Worm (Caenorhabditis elegans) whole organism, L1 larva: ENCODE results near the gene alg-1.

Experiments used
- C04F5.9 ChIP-seq: sonication (generic microtip); optimal IDR thresholded peaks from 2 replicates; lab custom pipeline; 2016; ENCODE audit warnings: missing genetic modification characterization, missing compliant biosample characterization
- C16A3.4 ChIP-seq: fragments of 150-350 bp; optimal IDR thresholded peaks from 2 replicates; lab custom pipeline; 2014; ENCODE audit warnings: missing biosample characterization, missing genetic modification characterization
- C34B4.2 ChIP-seq: sonication (generic microtip); optimal IDR thresholded peaks from 2 replicates; lab custom pipeline; 2017; ENCODE audit warnings: mild to moderate bottlenecking, missing genetic modification characterization, missing compliant biosample characterization
- F16B12.6 ChIP-seq: fragments of 150-350 bp; optimal IDR thresholded peaks from 2 replicates; lab custom pipeline; 2014; ENCODE audit warnings: missing biosample characterization, missing genetic modification characterization
- Y116A8C.19 ChIP-seq: sonication (generic microtip); optimal IDR thresholded peaks from 2 replicates; lab custom pipeline; 2016; ENCODE audit warnings: missing compliant biosample characterization, missing genetic modification characterization, borderline replicate concordance
- alr-1 ChIP-seq: fragments of 200-800 bp; sonication (Bioruptor generic); optimal IDR thresholded peaks from 2 replicates; lab custom pipeline; 2018; ENCODE audit warnings: borderline replicate concordance, mild to moderate bottlenecking, missing genetic modification characterization, missing compliant biosample characterization
- aly-2 ChIP-seq: fragments of 150-350 bp; optimal IDR thresholded peaks from 2 replicates; lab custom pipeline; 2014; ENCODE audit warnings: missing biosample characterization, missing genetic modification characterization
- blmp-1 ChIP-seq: fragments of 150-350 bp; optimal IDR thresholded peaks from 2 replicates; lab custom pipeline; 2014; ENCODE audit warnings: missing biosample characterization, missing genetic modification characterization
- ces-1 ChIP-seq: fragments of 150-350 bp; optimal IDR thresholded peaks from 2 replicates; lab custom pipeline; 2014; ENCODE audit warnings: missing biosample characterization, missing genetic modification reagents, missing genetic modification characterization
- dpl-1 ChIP-seq, 3 experiments: fragments of 150-350 bp in 2 of 3; sonication (generic microtip) in 1 of 3; optimal IDR thresholded peaks; 2 replicates each; lab custom pipeline; 2014 to 2017; ENCODE audit warnings: missing biosample characterization in 3 of 3, missing genetic modification characterization in 3 of 3, missing genetic modification reagents in 3 of 3
- efl-1 ChIP-seq, 4 experiments: fragments of 150-350 bp; optimal IDR thresholded peaks in 3 of 4; peaks in 1 of 4; 1 replicate in 1 of 4; 2 replicates in 3 of 4; lab custom pipeline; 2014; ENCODE audit warnings: missing biosample characterization in 2 of 4, missing genetic modification characterization in 2 of 4, missing genetic modification reagents in 2 of 4
- efl-3 ChIP-seq: fragments of 200-800 bp; sonication (Bioruptor generic); optimal IDR thresholded peaks from 2 replicates; lab custom pipeline; 2018; ENCODE audit warnings: mild to moderate bottlenecking, missing genetic modification characterization, missing compliant biosample characterization
- elt-3 ChIP-seq, 6 experiments: fragments of 150-350 bp in 1 of 6; sonication (generic microtip); optimal IDR thresholded peaks; 2 replicates each; lab custom pipeline; 2017 to 2018; ENCODE audit warnings: missing biosample characterization in 6 of 6, missing genetic modification characterization in 6 of 6, inconsistent platforms in 1 of 6
- ets-5 ChIP-seq: fragments of 200-800 bp; sonication (Bioruptor generic); IDR thresholded peaks from 2 replicates; pipeline ENCODE4 v1.3.6; 2022; ENCODE audit warnings: missing genetic modification characterization, missing compliant biosample characterization
- fkh-10 ChIP-seq: sonication (generic microtip); optimal IDR thresholded peaks from 2 replicates; lab custom pipeline; 2017; ENCODE audit warnings: missing biosample characterization, missing genetic modification reagents, missing genetic modification characterization
- fkh-8 ChIP-seq: sonication (generic microtip); optimal IDR thresholded peaks from 2 replicates; lab custom pipeline; 2016; ENCODE audit warnings: mild to moderate bottlenecking, missing genetic modification characterization, missing compliant biosample characterization
- fos-1 ChIP-seq: fragments of 150-350 bp; optimal IDR thresholded peaks from 2 replicates; lab custom pipeline; 2014; ENCODE audit warnings: missing biosample characterization, missing genetic modification characterization
- grh-1 ChIP-seq: fragments of 200-800 bp; sonication (Bioruptor generic); IDR thresholded peaks from 2 replicates; pipeline ENCODE4 v1.3.6; 2022; ENCODE audit warnings: missing genetic modification reagents, missing genetic modification characterization, missing compliant biosample characterization
- hlh-4 ChIP-seq: sonication (generic microtip); optimal IDR thresholded peaks from 2 replicates; lab custom pipeline; 2016; ENCODE audit warnings: mild to moderate bottlenecking, missing genetic modification characterization, missing compliant biosample characterization
- isw-1 ChIP-seq: fragments of 200-800 bp; sonication (Bioruptor generic); IDR thresholded peaks from 2 replicates; pipeline ENCODE4 v1.3.6; 2022; ENCODE audit warnings: missing genetic modification characterization, missing compliant biosample characterization
- jun-1 ChIP-seq: fragments of 150-350 bp; optimal IDR thresholded peaks from 2 replicates; lab custom pipeline; 2014; ENCODE audit warnings: missing biosample characterization, missing genetic modification reagents, missing genetic modification characterization
- lin-13 ChIP-seq: fragments of 150-350 bp; optimal IDR thresholded peaks from 2 replicates; lab custom pipeline; 2014; ENCODE audit warnings: missing biosample characterization, missing genetic modification reagents, missing genetic modification characterization
- lin-14 ChIP-seq: fragments of 200-800 bp; sonication (Bioruptor generic); optimal IDR thresholded peaks from 2 replicates; lab custom pipeline; 2018; ENCODE audit warnings: mild to moderate bottlenecking, missing genetic modification characterization, moderate library complexity, missing compliant biosample characterization
- lin-15B ChIP-seq: fragments of 150-350 bp; sonication (generic microtip); optimal IDR thresholded peaks from 3 replicates; lab custom pipeline; 2014; ENCODE audit warnings: missing biosample characterization, missing genetic modification characterization
- lin-35 ChIP-seq, 2 experiments: fragments of 150-350 bp; optimal IDR thresholded peaks; 2 replicates each; lab custom pipeline; 2014; ENCODE audit warnings: missing biosample characterization in 2 of 2, missing genetic modification characterization in 2 of 2, missing genetic modification reagents in 2 of 2
- lin-39 ChIP-seq: fragments of 150-350 bp; optimal IDR thresholded peaks from 2 replicates; lab custom pipeline; 2014; ENCODE audit warnings: missing biosample characterization, missing genetic modification reagents, missing genetic modification characterization
- lir-3 ChIP-seq: sonication (generic microtip); optimal IDR thresholded peaks from 2 replicates; lab custom pipeline; 2016; ENCODE audit warnings: mild to moderate bottlenecking, missing genetic modification characterization, moderate library complexity, missing compliant biosample characterization; ENCODE audit not compliant: poor library complexity
- mef-2 ChIP-seq: fragments of 150-350 bp; optimal IDR thresholded peaks from 2 replicates; lab custom pipeline; 2014; ENCODE audit warnings: missing biosample characterization, missing genetic modification characterization
- mep-1 ChIP-seq: fragments of 150-350 bp; optimal IDR thresholded peaks from 2 replicates; lab custom pipeline; 2014; ENCODE audit warnings: missing biosample characterization, missing genetic modification characterization
- nhr-11 ChIP-seq: fragments of 150-350 bp; optimal IDR thresholded peaks from 2 replicates; lab custom pipeline; 2014; ENCODE audit warnings: missing biosample characterization, missing genetic modification characterization
- nhr-12 ChIP-seq: sonication (generic microtip); optimal IDR thresholded peaks from 2 replicates; lab custom pipeline; 2017; ENCODE audit warnings: missing biosample characterization, missing genetic modification characterization
- nhr-19 ChIP-seq: fragments of 200-800 bp; sonication (Bioruptor generic); conservative IDR thresholded peaks from 2 replicates; pipeline ENCODE4 v1.3.6; 2022; ENCODE audit warnings: missing genetic modification characterization, missing compliant biosample characterization
- nhr-20 ChIP-seq: sonication (generic microtip); optimal IDR thresholded peaks from 2 replicates; lab custom pipeline; 2016; ENCODE audit warnings: mild to moderate bottlenecking, missing genetic modification characterization, missing compliant biosample characterization
- nhr-71 ChIP-seq: sonication (generic microtip); optimal IDR thresholded peaks from 2 replicates; lab custom pipeline; 2016; ENCODE audit warnings: mild to moderate bottlenecking, missing genetic modification characterization, moderate library complexity, missing compliant biosample characterization
- nhr-76 ChIP-seq: sonication (generic microtip); optimal IDR thresholded peaks from 2 replicates; lab custom pipeline; 2017; ENCODE audit warnings: missing biosample characterization, missing genetic modification characterization
- nhr-84 ChIP-seq: sonication (generic microtip); optimal IDR thresholded peaks from 2 replicates; lab custom pipeline; 2017; ENCODE audit warnings: missing biosample characterization, missing genetic modification characterization
- nhr-85 ChIP-seq: sonication (generic microtip); peaks from one replicate; lab custom pipeline; 2016; ENCODE audit warnings: missing genetic modification characterization, inconsistent platforms, missing compliant biosample characterization
- nhr-90 ChIP-seq: sonication (generic microtip); optimal IDR thresholded peaks from 2 replicates; lab custom pipeline; 2016; ENCODE audit warnings: mild to moderate bottlenecking, missing genetic modification characterization, missing compliant biosample characterization; ENCODE audit not compliant: poor library complexity
- pag-3 ChIP-seq: sonication (generic microtip); optimal IDR thresholded peaks from 2 replicates; lab custom pipeline; 2017; ENCODE audit warnings: missing genetic modification characterization, mild to moderate bottlenecking, missing compliant biosample characterization, antibody characterized with exemption, borderline replicate concordance; ENCODE audit not compliant: insufficient read depth
- pax-3 ChIP-seq: fragments of 200-800 bp; sonication (Bioruptor generic); optimal IDR thresholded peaks from 2 replicates; lab custom pipeline; 2018; ENCODE audit warnings: mild to moderate bottlenecking, missing genetic modification characterization, moderate library complexity, missing compliant biosample characterization
- skn-1 ChIP-seq: fragments of 150-350 bp; optimal IDR thresholded peaks from 2 replicates; lab custom pipeline; 2014; ENCODE audit warnings: missing biosample characterization, missing genetic modification characterization
- snpc-4 ChIP-seq: fragments of 150-350 bp; optimal IDR thresholded peaks from 2 replicates; lab custom pipeline; 2014; ENCODE audit warnings: missing biosample characterization, missing genetic modification characterization
- sup-37 ChIP-seq: fragments of 200-800 bp; sonication (Bioruptor generic); optimal IDR thresholded peaks from 2 replicates; lab custom pipeline; 2018; ENCODE audit warnings: mild to moderate bottlenecking, missing genetic modification characterization, missing compliant biosample characterization
- tlp-1 ChIP-seq: fragments of 150-350 bp; optimal IDR thresholded peaks from 2 replicates; lab custom pipeline; 2014; ENCODE audit warnings: missing biosample characterization, missing genetic modification characterization
- unc-130 ChIP-seq: fragments of 150-350 bp; optimal IDR thresholded peaks from 2 replicates; lab custom pipeline; 2017; ENCODE audit warnings: missing biosample characterization, missing genetic modification characterization, inconsistent platforms
- unc-30 ChIP-seq: sonication (generic microtip); optimal IDR thresholded peaks from 2 replicates; lab custom pipeline; 2017; ENCODE audit warnings: missing biosample characterization, missing genetic modification characterization
- unc-62 ChIP-seq: fragments of 150-350 bp; optimal IDR thresholded peaks from 2 replicates; lab custom pipeline; 2014; ENCODE audit warnings: missing biosample characterization, missing genetic modification reagents, missing genetic modification characterization
- unc-86 ChIP-seq: sonication (generic microtip); optimal IDR thresholded peaks from 2 replicates; lab custom pipeline; 2016; ENCODE audit warnings: missing genetic modification characterization, missing compliant biosample characterization
- unc-98 ChIP-seq: fragments of 200-800 bp; sonication (Bioruptor generic); IDR thresholded peaks from 2 replicates; pipeline ENCODE4 v1.3.6; 2022; ENCODE audit warnings: missing genetic modification characterization, missing compliant biosample characterization
- vab-15 ChIP-seq: sonication (generic microtip); optimal IDR thresholded peaks from 2 replicates; lab custom pipeline; 2017; ENCODE audit warnings: missing genotype, mild to moderate bottlenecking, missing genetic modification characterization, missing compliant biosample characterization
- xbp-1 ChIP-seq: sonication (generic microtip); optimal IDR thresholded peaks from 2 replicates; lab custom pipeline; 2016; ENCODE audit warnings: missing genetic modification characterization, missing compliant biosample characterization
- zag-1 ChIP-seq: fragments of 150-350 bp; optimal IDR thresholded peaks from 2 replicates; lab custom pipeline; 2014; ENCODE audit warnings: missing biosample characterization, missing genetic modification characterization
- zip-4 ChIP-seq: fragments of 200-800 bp; sonication (Bioruptor generic); optimal IDR thresholded peaks from 2 replicates; lab custom pipeline; 2018; ENCODE audit warnings: mild to moderate bottlenecking, missing genetic modification characterization, moderate library complexity, missing compliant biosample characterization
- ztf-4 ChIP-seq: fragments of 150-350 bp; optimal IDR thresholded peaks from 2 replicates; lab custom pipeline; 2014; ENCODE audit warnings: missing biosample characterization, missing genetic modification characterization

The alg-1 gene

DNA sequence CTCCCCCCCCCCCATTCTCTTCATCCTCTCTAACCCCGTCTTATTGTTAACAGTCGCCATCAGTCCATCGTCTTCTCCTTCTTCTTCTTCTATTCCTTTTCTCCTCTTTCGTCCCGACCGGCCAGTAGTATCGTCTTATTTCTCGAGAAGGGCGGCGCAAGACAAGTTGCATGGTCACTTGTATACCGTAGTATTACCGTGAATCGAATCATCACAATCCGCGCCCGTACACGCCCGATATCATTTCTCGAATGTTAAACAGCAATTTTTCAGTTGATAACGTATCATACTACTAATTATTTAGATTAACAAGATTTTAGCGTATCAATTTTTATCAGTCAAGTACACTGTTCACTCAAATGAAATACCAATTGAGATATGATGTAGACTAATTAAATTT, 11.0 kb upstream of the alg-1 start:
- TF ChIP-seq unc-30 (tag; lab: Kevin White, UChicago): no peak
- TF ChIP-seq sup-37 (GFP tag; lab: Kevin White, UChicago): no peak
- TF ChIP-seq isw-1 (GFP tag; lab: Robert Waterston, UW): no peak
- TF ChIP-seq unc-62 (GFP tag; lab: Kevin White, UChicago): no peak
- no peak for TF ChIP-seq efl-1 (optimal IDR thresholded peaks at IDR 0.05; lab: Kevin White, UChicago)
- no peak for TF ChIP-seq efl-1 (GFP tag; optimal IDR thresholded peaks at IDR 0.05 in 1 of 2; lab: Kevin White, UChicago)
- TF ChIP-seq jun-1 (tag; lab: Kevin White, UChicago): no peak
- TF ChIP-seq F16B12.6: no peak
- no peak for TF ChIP-seq tlp-1 (tag; lab: Kevin White, UChicago)
- TF ChIP-seq alr-1 (tag; lab: Kevin White, UChicago): no peak
- peak; percentile 28 for TF ChIP-seq nhr-20 (tag; lab: Kevin White, UChicago)
- TF ChIP-seq ces-1: no peak
- TF ChIP-seq lin-39 (tag; lab: Kevin White, UChicago): no peak
- TF ChIP-seq ets-5: no peak
- no peak for TF ChIP-seq efl-3 (GFP tag; lab: Kevin White, UChicago)
- no peak for TF ChIP-seq fkh-8 (tag; lab: Kevin White, UChicago)
- no peak for TF ChIP-seq zag-1 (tag; lab: Kevin White, UChicago)
- no peak for TF ChIP-seq aly-2
- no peak for TF ChIP-seq skn-1 (tag; lab: Kevin White, UChicago)
- TF ChIP-seq blmp-1 (tag; lab: Kevin White, UChicago): peak; percentile 64
- TF ChIP-seq lin-15B: no peak
- TF ChIP-seq lin-13: no peak
- TF ChIP-seq lin-14 (GFP tag; lab: Kevin White, UChicago): no peak
- no peak for TF ChIP-seq nhr-11 (tag; lab: Kevin White, UChicago)
- peak; percentile 0 for TF ChIP-seq nhr-90 (tag; lab: Kevin White, UChicago)
- no peak for TF ChIP-seq mep-1 (tag; lab: Kevin White, UChicago)
- no peak for TF ChIP-seq C16A3.4 (tag; lab: Kevin White, UChicago)
- TF ChIP-seq vab-15 (tag; lab: Kevin White, UChicago): no peak
- TF ChIP-seq grh-1 (GFP tag; lab: Robert Waterston, UW): no peak
- no peak for TF ChIP-seq nhr-76
- no peak for TF ChIP-seq snpc-4
- no peak for TF ChIP-seq unc-98
- no peak for TF ChIP-seq C04F5.9 (tag; lab: Kevin White, UChicago)
- TF ChIP-seq nhr-71 (tag; lab: Kevin White, UChicago): peak; percentile 21
- TF ChIP-seq nhr-85 (tag; lab: Kevin White, UChicago): peak; percentile 73
- no peak for TF ChIP-seq fkh-10 (GFP tag; lab: Kevin White, UChicago)
- no peak for TF ChIP-seq nhr-84
- TF ChIP-seq elt-3 (tag; optimal IDR thresholded peaks at IDR 0.05; lab: Kevin White, UChicago): peak; percentile 71 to 98 (median 92)
- no peak for TF ChIP-seq fos-1 (tag; lab: Kevin White, UChicago)
- no peak for TF ChIP-seq lin-35 (GFP tag; optimal IDR thresholded peaks at IDR 0.05; lab: Kevin White, UChicago)
- no peak for TF ChIP-seq lir-3 (tag; lab: Kevin White, UChicago)
- no peak for TF ChIP-seq nhr-12 (tag; lab: Kevin White, UChicago)
- 0 out of 2 replicates have a peak, but pooled peaks have one; percentile 1 for TF ChIP-seq nhr-19
- TF ChIP-seq unc-130: peak; percentile 38
- no peak for TF ChIP-seq Y116A8C.19 (tag; lab: Kevin White, UChicago)
- no peak for TF ChIP-seq hlh-4 (tag; lab: Kevin White, UChicago)
- TF ChIP-seq ztf-4 (tag; lab: Kevin White, UChicago): no peak
- TF ChIP-seq mef-2: no peak
- no peak for TF ChIP-seq unc-86 (tag; lab: Kevin White, UChicago)
- TF ChIP-seq xbp-1 (tag; lab: Kevin White, UChicago): no peak
- no peak for TF ChIP-seq pax-3 (tag; lab: Kevin White, UChicago)
- TF ChIP-seq dpl-1 (GFP tag; optimal IDR thresholded peaks at IDR 0.05; lab: Kevin White, UChicago): no peak
- TF ChIP-seq C34B4.2 (tag; lab: Kevin White, UChicago): no peak
- TF ChIP-seq zip-4: no peak
- no peak for TF ChIP-seq pag-3 (tag; lab: Kevin White, UChicago)
